Fruit fly (Drosophila melanogaster): ENCODE data around the gene p23.

- no peak for TF ChIP-seq insv (optimal IDR thresholded peaks at IDR 0.05)
- no peak for TF ChIP-seq ttk (optimal IDR thresholded peaks at IDR 0.05)
- no peak for TF ChIP-seq h (optimal IDR thresholded peaks at IDR 0.05)
- TF ChIP-seq psq (optimal IDR thresholded peaks at IDR 0.05): no peak
- no peak for TF ChIP-seq Sin3A (optimal IDR thresholded peaks at IDR 0.05)
- TF ChIP-seq Myc (optimal IDR thresholded peaks at IDR 0.05): no peak
Measured at dm6 chr3R:9725121-9725956, 47.6 kb downstream of the p23 start, which contains the start of gene hyd.
